Worm (Caenorhabditis elegans): ENCODE results near the gene miga-1.

- no peak for TF ChIP-seq ceh-34 (tag; optimal IDR thresholded peaks at IDR 0.05)
- no peak for TF ChIP-seq gmeb-2 (tag; optimal IDR thresholded peaks at IDR 0.05)
- TF ChIP-seq ets-4 (tag; optimal IDR thresholded peaks at IDR 0.05), result no peak
- no peak for TF ChIP-seq pqm-1 (tag; optimal IDR thresholded peaks at IDR 0.05)
- no peak for TF ChIP-seq fkh-10 (GFP tag; optimal IDR thresholded peaks at IDR 0.05)
- no peak for TF ChIP-seq K02D7.2 (tag; optimal IDR thresholded peaks at IDR 0.05)
- no peak for TF ChIP-seq tbx-7 (tag; optimal IDR thresholded peaks at IDR 0.05)
- no peak for TF ChIP-seq rnt-1 (tag; optimal IDR thresholded peaks at IDR 0.05)
- TF ChIP-seq ceh-6 (GFP tag; optimal IDR thresholded peaks at IDR 0.05), result no peak
- no peak for TF ChIP-seq ceh-14 (tag; optimal IDR thresholded peaks at IDR 0.05)
- TF ChIP-seq nfya-1 (tag; optimal IDR thresholded peaks at IDR 0.05), result no peak
- TF ChIP-seq ceh-22 (tag; optimal IDR thresholded peaks at IDR 0.05), result no peak
- no peak for TF ChIP-seq pha-4 (tag; optimal IDR thresholded peaks at IDR 0.05)
- TF ChIP-seq ref-2 (tag; optimal IDR thresholded peaks at IDR 0.05), result no peak
These were observed 40.8 kb upstream of the miga-1 start, which contains the start of gene pals-37 for ce11 chrV:12441420-12441819.
